Fruit fly (Drosophila melanogaster): ENCODE measurements around the gene CG6638.

The CG6638 gene

DNA sequence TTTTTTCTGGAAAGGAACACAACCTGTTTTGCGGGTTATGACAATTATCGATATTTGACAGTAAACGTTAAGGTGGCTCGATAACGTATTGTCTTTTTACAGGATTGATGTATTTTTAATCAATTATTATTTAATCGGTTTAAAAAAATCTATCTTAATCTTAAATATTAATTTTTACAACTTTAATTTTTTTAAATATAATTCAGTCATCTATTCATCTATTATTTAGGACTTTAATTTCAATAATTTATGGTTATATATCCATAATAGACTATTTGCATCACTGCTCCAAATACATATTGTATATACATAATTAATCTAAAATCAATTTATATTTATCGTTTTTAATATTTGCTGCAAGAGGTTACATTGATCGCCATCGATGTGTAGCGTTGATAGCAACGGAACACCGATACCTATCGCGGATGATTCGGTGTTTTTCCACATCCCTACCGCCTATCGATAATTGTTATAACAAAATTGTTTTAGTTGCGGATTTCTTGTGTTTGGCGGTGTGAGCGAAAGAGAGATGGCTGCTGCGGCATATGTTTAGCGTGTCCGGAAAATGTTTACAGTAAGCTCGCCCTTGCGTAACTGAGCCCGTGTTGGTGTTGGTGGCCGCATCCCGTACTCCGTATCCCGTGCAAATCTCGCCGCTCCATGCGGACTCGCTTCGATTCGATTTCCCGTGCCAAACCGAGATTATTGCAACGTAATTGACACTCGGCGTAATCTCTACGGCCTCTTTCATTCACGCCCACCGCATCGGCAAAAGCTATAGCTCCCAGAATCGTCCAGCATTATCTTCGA is 50.9 kb downstream of the CG6638 start, which contains the start of the genes GstO1 and foi (continued):
- TF ChIP-seq Hmx (GFP tag; optimal IDR thresholded peaks at IDR 0.05) (no peak), Scr (GFP tag; IDR thresholded peaks at IDR 0.05; ENCODE audit: partially characterized antibody) (peak; percentile 97), CG17361 (GFP tag; IDR thresholded peaks at IDR 0.05) (peak; percentile 55; the same call in 1 of the 3 replicates), CG13775 (GFP tag; optimal IDR thresholded peaks at IDR 0.05) (peak; percentile 19), CG14710 (tag; optimal IDR thresholded peaks at IDR 0.05) (peak; percentile 94), CG15479 (GFP tag; optimal IDR thresholded peaks at IDR 0.05) (no peak), CG6854 (GFP tag; optimal IDR thresholded peaks at IDR 0.05) (no peak), seq (GFP tag; IDR thresholded peaks at IDR 0.05) (no peak), sr (GFP tag; IDR thresholded peaks at IDR 0.05) (no peak), gsb-n (tag; optimal IDR thresholded peaks at IDR 0.05) (no peak), CG12155 (GFP tag; optimal IDR thresholded peaks at IDR 0.05) (peak; percentile 29), CG6175 (GFP tag; IDR thresholded peaks at IDR 0.05) (no peak), jumu (GFP tag; optimal IDR thresholded peaks at IDR 0.05) (no peak), CG9437 (GFP tag; optimal IDR thresholded peaks at IDR 0.05) (no peak), onecut (GFP tag; IDR thresholded peaks at IDR 0.05) (peak; percentile 54; the same call in 1 of the 2 replicates), inv (GFP tag; IDR thresholded peaks at IDR 0.05; ENCODE audit: partially characterized antibody) (peak; percentile 97), gce (GFP tag; IDR thresholded peaks at IDR 0.05) (no peak), disco-r (GFP tag; optimal IDR thresholded peaks at IDR 0.05) (no peak), sisA (GFP tag; IDR thresholded peaks at IDR 0.05) (no peak), Hsf (GFP tag; optimal IDR thresholded peaks at IDR 0.05) (peak; percentile 3), NK7.1 (GFP tag; optimal IDR thresholded peaks at IDR 0.05) (no peak), luna (GFP tag; optimal IDR thresholded peaks at IDR 0.05) (no peak), CG34376 (GFP tag; optimal IDR thresholded peaks at IDR 0.05) (no peak), salm (tag; optimal IDR thresholded peaks at IDR 0.05) (no peak), CG11504 (tag; optimal IDR thresholded peaks at IDR 0.05) (no peak), dan (GFP tag; IDR thresholded peaks at IDR 0.05) (no peak), Doc2 (GFP tag; IDR thresholded peaks at IDR 0.05) (no peak), H15 (GFP tag; IDR thresholded peaks at IDR 0.05) (no peak), CG12071 (GFP tag; optimal IDR thresholded peaks at IDR 0.05) (no peak), pnt (GFP tag; optimal IDR thresholded peaks at IDR 0.05) (no peak), CG32767 (GFP tag; IDR thresholded peaks at IDR 0.05) (no peak), CG42726 (GFP tag; IDR thresholded peaks at IDR 0.05; ENCODE audit: partially characterized antibody) (peak; percentile 98), CG34422 (GFP tag; IDR thresholded peaks at IDR 0.05) (peak; percentile 31; the same call in 2 of the 3 replicates), CG17612 (GFP tag; IDR thresholded peaks at IDR 0.05) (no peak), ab (GFP tag; optimal IDR thresholded peaks at IDR 0.05) (no peak), Dek (tag; optimal IDR thresholded peaks at IDR 0.05) (peak; percentile 37), tup (GFP tag; optimal IDR thresholded peaks at IDR 0.05) (no peak), HmgD (GFP tag; optimal IDR thresholded peaks at IDR 0.05) (no peak), fru (optimal IDR thresholded peaks at IDR 0.05) (no peak), CG30431 (GFP tag; optimal IDR thresholded peaks at IDR 0.05) (no peak), CG2678 (tag; optimal IDR thresholded peaks at IDR 0.05) (peak; percentile 44), esg (GFP tag; conservative IDR thresholded peaks at IDR 0.05) (no peak), CG8478 (optimal IDR thresholded peaks at IDR 0.05) (no peak), Dfd (GFP tag; optimal IDR thresholded peaks at IDR 0.05) (no peak), run (tag; optimal IDR thresholded peaks at IDR 0.05) (no peak), ac (GFP tag; optimal IDR thresholded peaks at IDR 0.05) (no peak), CG3995 (GFP tag; optimal IDR thresholded peaks at IDR 0.05) (peak; percentile 52), knrl (GFP tag; IDR thresholded peaks at IDR 0.05; ENCODE audit: partially characterized antibody) (peak; percentile 97), Nf-YB (GFP tag; optimal IDR thresholded peaks at IDR 0.05) (no peak), CG8765 (GFP tag; IDR thresholded peaks at IDR 0.05) (no peak), pita (GFP tag; optimal IDR thresholded peaks at IDR 0.05) (no peak)
